Fruit fly (Drosophila melanogaster) whole organism, embryonic: ENCODE results near the gene RapGAP1.

Experiments
- Adf1 ChIP-seq: fragments of 200-800 bp; sonication (Bioruptor generic); IDR thresholded peaks from 2 replicates; pipeline ENCODE4 v1.3.6; 2022; ENCODE audit warnings: missing biosample characterization, missing genetic modification characterization
- Atf-2 ChIP-seq: fragments of 200-800 bp; sonication (Bioruptor generic); optimal IDR thresholded peaks from 2 replicates; lab custom pipeline; 2016; ENCODE audit warnings: missing biosample characterization, missing genetic modification characterization
- B-H1 ChIP-seq: fragments of 200-800 bp; sonication (Bioruptor generic); IDR thresholded peaks from 3 replicates; pipeline ENCODE4 v1.3.6; 2022; ENCODE audit warnings: missing biosample characterization, missing genetic modification characterization
- Blimp-1 ChIP-seq: fragments of 200-800 bp; sonication (Bioruptor generic); optimal IDR thresholded peaks from 3 replicates; lab custom pipeline; 2018; ENCODE audit warnings: missing biosample characterization, missing genetic modification characterization, mild to moderate bottlenecking, moderate library complexity, missing genetic modification reagents
- C15 ChIP-seq: fragments of 200-800 bp; sonication (Bioruptor generic); IDR thresholded peaks from 3 replicates; pipeline ENCODE4 v1.3.6; 2022; ENCODE audit warnings: missing biosample characterization, missing genetic modification characterization
- CG10462 ChIP-seq: fragments of 200-800 bp; sonication (Bioruptor generic); optimal IDR thresholded peaks from 2 replicates; lab custom pipeline; 2016; ENCODE audit warnings: missing biosample characterization, missing genetic modification characterization
- CG11723 ChIP-seq: fragments of 200-800 bp; sonication (Bioruptor generic); optimal IDR thresholded peaks from 2 replicates; lab custom pipeline; 2017; ENCODE audit warnings: missing biosample characterization, mild to moderate bottlenecking, missing genetic modification characterization
- CG12219 ChIP-seq: fragments of 200-800 bp; sonication (Bioruptor generic); optimal IDR thresholded peaks from 3 replicates; lab custom pipeline; 2018; ENCODE audit warnings: missing biosample characterization, mild to moderate bottlenecking, missing genetic modification characterization
- CG12391 ChIP-seq: fragments of 200-800 bp; sonication (Bioruptor generic); optimal IDR thresholded peaks from 3 replicates; lab custom pipeline; 2018; ENCODE audit warnings: missing biosample characterization, mild to moderate bottlenecking, missing genetic modification characterization, moderate library complexity
- CG13123 ChIP-seq: fragments of 200-800 bp; sonication (Bioruptor generic); optimal IDR thresholded peaks from 2 replicates; lab custom pipeline; 2016; ENCODE audit warnings: missing biosample characterization, missing genetic modification characterization
- CG13624 ChIP-seq: fragments of 200-800 bp; sonication (Bioruptor generic); optimal IDR thresholded peaks from 2 replicates; lab custom pipeline; 2016; ENCODE audit warnings: missing biosample characterization, missing genetic modification characterization
- CG13894 ChIP-seq: fragments of 200-800 bp; sonication (Bioruptor generic); optimal IDR thresholded peaks from 3 replicates; lab custom pipeline; 2018; ENCODE audit warnings: missing biosample characterization, mild to moderate bottlenecking, missing genetic modification characterization, moderate library complexity
- CG14014 ChIP-seq: fragments of 200-800 bp; sonication (Bioruptor generic); IDR thresholded peaks from 2 replicates; pipeline ENCODE4 v1.3.6; 2022; ENCODE audit warnings: missing biosample characterization, missing genetic modification characterization
- CG14050 ChIP-seq: fragments of 200-800 bp; sonication (Bioruptor generic); IDR thresholded peaks from 3 replicates; pipeline ENCODE4 v1.3.6; 2022; ENCODE audit warnings: missing biosample characterization, missing genetic modification characterization
- CG17186 ChIP-seq: fragments of 200-800 bp; sonication (Bioruptor generic); optimal IDR thresholded peaks from 3 replicates; lab custom pipeline; 2017; ENCODE audit warnings: missing biosample characterization, missing genetic modification reagents, missing genetic modification characterization
- CG17359 ChIP-seq: fragments of 200-800 bp; sonication (Bioruptor generic); optimal IDR thresholded peaks from 3 replicates; lab custom pipeline; 2018; ENCODE audit warnings: missing biosample characterization, mild to moderate bottlenecking, missing genetic modification characterization, moderate library complexity
- CG17361 ChIP-seq: fragments of 200-800 bp; sonication (Bioruptor generic); IDR thresholded peaks from 3 replicates; pipeline ENCODE4 v1.3.6; 2022; ENCODE audit warnings: missing biosample characterization, missing genetic modification characterization
- CG2199 ChIP-seq: fragments of 200-800 bp; sonication (Bioruptor generic); IDR thresholded peaks from 3 replicates; pipeline ENCODE4 v1.3.6; 2022; ENCODE audit warnings: missing biosample characterization, missing genetic modification characterization
- CG32772 ChIP-seq: fragments of 200-800 bp; sonication (Bioruptor generic); IDR thresholded peaks from 2 replicates; pipeline ENCODE4 v1.3.6; 2022; ENCODE audit warnings: missing biosample characterization, missing genetic modification characterization
- CG6791 ChIP-seq: fragments of 200-800 bp; sonication (Bioruptor generic); IDR thresholded peaks from 3 replicates; pipeline ENCODE4 v1.3.6; 2022; ENCODE audit warnings: missing biosample characterization, missing genetic modification characterization; ENCODE audit not compliant: partially characterized antibody
- CG7372 ChIP-seq: fragments of 200-800 bp; sonication (Bioruptor generic); IDR thresholded peaks from 2 replicates; pipeline ENCODE4 v1.3.6; 2022; ENCODE audit warnings: missing biosample characterization, missing genetic modification characterization
- CG8388 ChIP-seq: fragments of 200-800 bp; sonication (Bioruptor generic); optimal IDR thresholded peaks from 2 replicates; lab custom pipeline; 2019; ENCODE audit warnings: missing biosample characterization, mild to moderate bottlenecking, missing genetic modification characterization, moderate library complexity
- CG8944 ChIP-seq: fragments of 200-800 bp; sonication (Bioruptor generic); optimal IDR thresholded peaks from 3 replicates; lab custom pipeline; 2016; ENCODE audit warnings: missing biosample characterization, missing genetic modification characterization
- Dek ChIP-seq: fragments of 200-800 bp; sonication (Bioruptor generic); optimal IDR thresholded peaks from 3 replicates; lab custom pipeline; 2019; ENCODE audit warnings: missing biosample characterization, mild to moderate bottlenecking, missing genetic modification characterization, moderate library complexity
- Ets97D ChIP-seq: fragments of 200-800 bp; sonication (Bioruptor generic); optimal IDR thresholded peaks from 3 replicates; lab custom pipeline; 2016; ENCODE audit warnings: missing biosample characterization, missing genetic modification characterization
- Fer1 ChIP-seq: fragments of 200-800 bp; sonication (Bioruptor generic); optimal IDR thresholded peaks from 2 replicates; lab custom pipeline; 2017; ENCODE audit warnings: missing biosample characterization, mild to moderate bottlenecking, missing genetic modification characterization
- Gug ChIP-seq: fragments of 200-800 bp; sonication (Bioruptor generic); IDR thresholded peaks from 4 replicates; pipeline ENCODE4 v1.3.6; 2022; ENCODE audit warnings: missing biosample characterization, missing genetic modification characterization
- HLHmδ ChIP-seq: fragments of 200-800 bp; sonication (Bioruptor generic); optimal IDR thresholded peaks from 2 replicates; lab custom pipeline; 2018; ENCODE audit warnings: missing biosample characterization, mild to moderate bottlenecking, missing genetic modification characterization, moderate library complexity
- MBD-R2 ChIP-seq: fragments of 200-800 bp; sonication (Bioruptor generic); IDR thresholded peaks from 2 replicates; pipeline ENCODE4 v1.3.6; 2022; ENCODE audit warnings: missing biosample characterization, missing genetic modification characterization
- NC2β ChIP-seq: fragments of 200-800 bp; sonication (Bioruptor generic); optimal IDR thresholded peaks from 2 replicates; lab custom pipeline; 2016; ENCODE audit warnings: missing biosample characterization, missing genetic modification characterization
- Nf-YA ChIP-seq: fragments of 200-800 bp; sonication (Bioruptor generic); IDR thresholded peaks from 2 replicates; pipeline ENCODE4 v1.3.6; 2022; ENCODE audit warnings: missing biosample characterization, missing genetic modification characterization
- PHDP ChIP-seq: fragments of 200-800 bp; sonication (Bioruptor generic); optimal IDR thresholded peaks from 3 replicates; lab custom pipeline; 2018; ENCODE audit warnings: missing biosample characterization, mild to moderate bottlenecking, missing genetic modification characterization, moderate library complexity
- Scr ChIP-seq: fragments of 200-800 bp; sonication (Bioruptor generic); IDR thresholded peaks from 2 replicates; pipeline ENCODE4 v1.3.6; 2022; ENCODE audit warnings: missing biosample characterization, missing genetic modification characterization; ENCODE audit not compliant: partially characterized antibody
- Spps ChIP-seq: fragments of 200-800 bp; sonication (Bioruptor generic); optimal IDR thresholded peaks from 2 replicates; lab custom pipeline; 2018; ENCODE audit warnings: missing biosample characterization, mild to moderate bottlenecking, missing genetic modification characterization
- Taf1 ChIP-seq: fragments of 200-800 bp; sonication (Bioruptor generic); IDR thresholded peaks from 2 replicates; pipeline ENCODE4 v1.3.6; 2022; ENCODE audit warnings: missing biosample characterization, missing genetic modification characterization
- Tbp ChIP-seq: fragments of >200 bp; optimal IDR thresholded peaks from 2 replicates; lab custom pipeline; 2018; ENCODE audit warnings: missing biosample characterization, missing genetic modification characterization
- Xbp1 ChIP-seq: fragments of 200-800 bp; sonication (Bioruptor generic); optimal IDR thresholded peaks from 3 replicates; lab custom pipeline; 2016; ENCODE audit warnings: missing biosample characterization, mild to moderate bottlenecking, missing genetic modification characterization
- ap ChIP-seq: fragments of 200-800 bp; sonication (Bioruptor generic); IDR thresholded peaks from 2 replicates; pipeline ENCODE4 v1.3.6; 2022; ENCODE audit warnings: missing biosample characterization, missing genetic modification characterization
- bab2 ChIP-seq: fragments of 200-800 bp; sonication (Bioruptor generic); optimal IDR thresholded peaks from 2 replicates; lab custom pipeline; 2016; ENCODE audit warnings: missing biosample characterization, missing genetic modification characterization
- disco-r ChIP-seq: fragments of 200-800 bp; sonication (Bioruptor generic); optimal IDR thresholded peaks from 2 replicates; lab custom pipeline; 2016; ENCODE audit warnings: missing biosample characterization, missing genetic modification characterization
- hb ChIP-seq: fragments of 200-800 bp; sonication (Bioruptor generic); IDR thresholded peaks from 3 replicates; pipeline ENCODE4 v1.3.6; 2022; ENCODE audit warnings: missing biosample characterization, missing genetic modification characterization; ENCODE audit not compliant: partially characterized antibody
- her ChIP-seq: fragments of 200-800 bp; sonication (Bioruptor generic); optimal IDR thresholded peaks from 2 replicates; lab custom pipeline; 2016; ENCODE audit warnings: missing biosample characterization, missing genetic modification characterization
- mirr ChIP-seq: fragments of 200-800 bp; sonication (Bioruptor generic); optimal IDR thresholded peaks from 3 replicates; lab custom pipeline; 2018; ENCODE audit warnings: missing biosample characterization, mild to moderate bottlenecking, missing genetic modification characterization
- pfk ChIP-seq: fragments of 200-800 bp; sonication (Bioruptor generic); optimal IDR thresholded peaks from 2 replicates; lab custom pipeline; 2018; ENCODE audit warnings: missing biosample characterization, mild to moderate bottlenecking, missing genetic modification characterization, moderate library complexity
- pros ChIP-seq: fragments of 200-800 bp; sonication (Bioruptor generic); optimal IDR thresholded peaks from 3 replicates; lab custom pipeline; 2019; ENCODE audit warnings: missing biosample characterization, mild to moderate bottlenecking, missing genetic modification characterization, moderate library complexity
- psq ChIP-seq: fragments of 200-800 bp; sonication (Bioruptor generic); optimal IDR thresholded peaks from 2 replicates; lab custom pipeline; 2017; ENCODE audit warnings: missing biosample characterization, missing genetic modification characterization
- sens-2 ChIP-seq: fragments of 200-800 bp; sonication (Bioruptor generic); IDR thresholded peaks from 2 replicates; pipeline ENCODE4 v1.3.6; 2022; ENCODE audit warnings: missing biosample characterization, missing genetic modification characterization
- seq ChIP-seq: fragments of 200-800 bp; sonication (Bioruptor generic); IDR thresholded peaks from 2 replicates; pipeline ENCODE4 v1.3.6; 2022; ENCODE audit warnings: missing biosample characterization, missing genetic modification characterization
- sr ChIP-seq: fragments of 200-800 bp; sonication (Bioruptor generic); IDR thresholded peaks from 3 replicates; pipeline ENCODE4 v1.3.6; 2022; ENCODE audit warnings: missing biosample characterization, missing genetic modification characterization
- stc ChIP-seq: fragments of 200-800 bp; sonication (Bioruptor generic); IDR thresholded peaks from 2 replicates; pipeline ENCODE4 v1.3.6; 2022; ENCODE audit warnings: missing biosample characterization, missing genetic modification characterization
- yki ChIP-seq: fragments of >200 bp; optimal IDR thresholded peaks from 3 replicates; lab custom pipeline; 2018

RapGAP1 gene

dm6 chr2L:7525123-7525874 is 53.5 kb downstream of the RapGAP1 start (continued):
- TF ChIP-seq psq (GFP tag; lab: Kevin White, UChicago) (no peak), Spps (tag; lab: Kevin White, UChicago) (no peak), CG8388 (GFP tag; lab: Kevin White, UChicago) (no peak), Ets97D (GFP tag; lab: Kevin White, UChicago) (no peak), sr (GFP tag; lab: Robert Waterston, UW) (no peak), CG6791 (GFP tag; lab: Robert Waterston, UW) (no peak), her (GFP tag; lab: Kevin White, UChicago) (no peak), MBD-R2 (GFP tag; lab: Robert Waterston, UW) (no peak), Atf-2 (GFP tag; lab: Kevin White, UChicago) (no peak), Taf1 (GFP tag; lab: Robert Waterston, UW) (no peak), CG32772 (GFP tag; lab: Robert Waterston, UW) (no peak), yki (lab: Kevin White, UChicago) (no peak), CG14014 (GFP tag; lab: Robert Waterston, UW) (peak; percentile 33; the same call in 1 of the 2 replicates), Dek (no peak), CG13123 (GFP tag; lab: Kevin White, UChicago) (no peak), CG10462 (GFP tag; lab: Kevin White, UChicago) (no peak), Blimp-1 (no peak), seq (0 out of 2 replicates have a peak, but pooled peaks have one; percentile 10), NC2β (GFP tag; lab: Kevin White, UChicago) (no peak), hb (GFP tag; lab: Robert Waterston, UW) (no peak), pfk (no peak), CG2199 (peak; percentile 58; the same call in 1 of the 3 replicates), Xbp1 (no peak), CG14050 (GFP tag; lab: Robert Waterston, UW) (no peak), PHDP (tag; lab: Kevin White, UChicago) (peak; percentile 28), Gug (no peak), bab2 (GFP tag; lab: Kevin White, UChicago) (no peak), CG8944 (GFP tag; lab: Kevin White, UChicago) (no peak), stc (GFP tag; lab: Robert Waterston, UW) (0 out of 2 replicates have a peak, but pooled peaks have one; percentile 20), sens-2 (GFP tag; lab: Robert Waterston, UW) (no peak), CG17361 (no peak), CG17359 (no peak), CG17186 (no peak), CG12219 (GFP tag; lab: Kevin White, UChicago) (no peak), CG13624 (GFP tag; lab: Kevin White, UChicago) (no peak), CG7372 (no peak), C15 (GFP tag; lab: Robert Waterston, UW) (no peak), ap (GFP tag; lab: Robert Waterston, UW) (no peak), B-H1 (GFP tag; lab: Robert Waterston, UW) (no peak), disco-r (GFP tag; lab: Kevin White, UChicago) (no peak), pros (GFP tag; lab: Kevin White, UChicago) (no peak), Adf1 (GFP tag; lab: Robert Waterston, UW) (no peak), CG11723 (GFP tag; lab: Kevin White, UChicago) (peak; percentile 6), mirr (GFP tag; lab: Kevin White, UChicago) (no peak), Nf-YA (no peak), HLHmδ (GFP tag; lab: Kevin White, UChicago) (no peak), CG12391 (tag; lab: Kevin White, UChicago) (peak; percentile 21), Tbp (GFP tag; lab: Kevin White, UChicago) (no peak), Scr (GFP tag; lab: Robert Waterston, UW) (no peak), Fer1 (GFP tag; lab: Kevin White, UChicago) (peak; percentile 23), CG13894 (tag; lab: Kevin White, UChicago) (no peak)
